Worm (Caenorhabditis elegans) whole organism, late embryonic: ENCODE measurements around the gene dct-13.

Experiments used
- F13H6.1 ChIP-seq: sonication (generic microtip); optimal IDR thresholded peaks from 2 replicates; lab custom pipeline; 2016; ENCODE audit warnings: missing genetic modification characterization, missing compliant biosample characterization
- ama-1 ChIP-seq: fragments of 150-350 bp; optimal IDR thresholded peaks from 2 replicates; lab custom pipeline; 2014
- ceh-14 ChIP-seq: sonication (generic microtip); optimal IDR thresholded peaks from 2 replicates; lab custom pipeline; 2016; ENCODE audit warnings: missing genotype, missing genetic modification characterization, missing compliant biosample characterization
- ets-4 ChIP-seq: sonication (generic microtip); optimal IDR thresholded peaks from 2 replicates; lab custom pipeline; 2016; ENCODE audit warnings: missing genetic modification characterization, missing compliant biosample characterization
- fkh-6 ChIP-seq: sonication (generic microtip); optimal IDR thresholded peaks from 2 replicates; lab custom pipeline; 2016; ENCODE audit warnings: missing genetic modification characterization, missing compliant biosample characterization
- hlh-15 ChIP-seq: sonication (generic microtip); optimal IDR thresholded peaks from 2 replicates; lab custom pipeline; 2016; ENCODE audit warnings: missing genetic modification characterization, missing compliant biosample characterization
- hlh-30 ChIP-seq: sonication (generic microtip); optimal IDR thresholded peaks from 2 replicates; lab custom pipeline; 2017; ENCODE audit warnings: antibody characterized with exemption, missing genetic modification characterization, missing compliant biosample characterization; ENCODE audit not compliant: insufficient read depth
- hlh-6 ChIP-seq: sonication (generic microtip); optimal IDR thresholded peaks from 2 replicates; lab custom pipeline; 2016; ENCODE audit warnings: missing genotype, missing genetic modification characterization, missing compliant biosample characterization
- npax-4 ChIP-seq: sonication (generic microtip); optimal IDR thresholded peaks from 2 replicates; lab custom pipeline; 2016; ENCODE audit warnings: missing genetic modification characterization, missing compliant biosample characterization
- odd-2 ChIP-seq: sonication (generic microtip); optimal IDR thresholded peaks from 2 replicates; lab custom pipeline; 2017; ENCODE audit warnings: antibody characterized with exemption, mild to moderate bottlenecking, missing genetic modification characterization, missing compliant biosample characterization
- pha-4 ChIP-seq: fragments of 150-350 bp; optimal IDR thresholded peaks from 2 replicates; lab custom pipeline; 2018; ENCODE audit warnings: missing biosample characterization, missing genetic modification reagents, missing genetic modification characterization
- sdc-2 ChIP-seq: sonication (generic microtip); optimal IDR thresholded peaks from 2 replicates; lab custom pipeline; 2016; ENCODE audit warnings: missing genotype, missing genetic modification characterization, missing compliant biosample characterization
- tbx-2 ChIP-seq: sonication (generic microtip); optimal IDR thresholded peaks from 2 replicates; lab custom pipeline; 2016; ENCODE audit warnings: missing genetic modification characterization, missing compliant biosample characterization

DNA sequence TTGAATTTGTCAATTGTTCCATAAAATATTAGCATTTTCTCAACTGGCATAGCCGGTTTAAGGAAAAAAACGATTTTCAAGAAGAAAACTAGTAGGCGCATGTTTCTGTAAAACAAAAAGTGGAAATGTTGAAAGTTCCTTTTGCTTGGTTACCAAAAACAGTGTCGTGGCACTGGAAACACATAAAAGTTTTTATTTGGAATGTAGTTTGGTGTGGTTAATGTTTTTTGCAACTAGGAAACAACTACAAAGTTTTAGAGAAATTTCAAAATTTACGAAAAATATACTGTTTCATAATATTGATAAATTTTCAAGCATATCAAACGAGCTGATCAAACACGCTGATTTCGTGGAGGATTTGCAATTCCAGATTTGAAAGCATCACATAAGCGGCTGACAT, 20.8 kb upstream of the dct-13 start, which contains the start of gene clec-195:
- TF ChIP-seq ama-1 (lab: Kevin White, UChicago) (no peak), fkh-6 (no peak), pha-4 (tag; lab: Kevin White, UChicago) (no peak), npax-4 (tag; lab: Kevin White, UChicago) (no peak), tbx-2 (tag; lab: Kevin White, UChicago) (no peak), hlh-30 (tag; lab: Kevin White, UChicago) (no peak), sdc-2 (tag; lab: Kevin White, UChicago) (no peak), F13H6.1 (tag; lab: Kevin White, UChicago) (no peak), ets-4 (no peak), odd-2 (tag; lab: Kevin White, UChicago) (no peak), hlh-15 (tag; lab: Kevin White, UChicago) (no peak), ceh-14 (tag; lab: Kevin White, UChicago) (no peak), hlh-6 (no peak)
